Worm (Caenorhabditis elegans): ENCODE data around the gene igdb-3.

ce11 chrX:6403122-6403521, 17.8 kb downstream of the igdb-3 start, which contains the start of gene glt-4:
- TF ChIP-seq alr-1 (tag; optimal IDR thresholded peaks at IDR 0.05; ENCODE audit: borderline replicate concordance) (no peak), egl-27 (tag; optimal IDR thresholded peaks at IDR 0.05) (no peak), tbx-2 (tag; optimal IDR thresholded peaks at IDR 0.05) (no peak), nhr-11 (tag; optimal IDR thresholded peaks at IDR 0.05) (no peak)
